Worm (Caenorhabditis elegans) whole organism, early embryonic: ENCODE data around the gene lin-8.

Experiments used
- B0310.2 ChIP-seq: sonication (generic microtip); optimal IDR thresholded peaks from 2 replicates; lab custom pipeline; 2016; ENCODE audit warnings: mild to moderate bottlenecking, missing genetic modification characterization, missing compliant biosample characterization
- F13C5.2 ChIP-seq: sonication (generic microtip); optimal IDR thresholded peaks from 2 replicates; lab custom pipeline; 2017; ENCODE audit warnings: mild to moderate bottlenecking, missing genetic modification characterization, inconsistent platforms, missing compliant biosample characterization
- ama-1 ChIP-seq: fragments of 150-350 bp; optimal IDR thresholded peaks from 2 replicates; lab custom pipeline; 2014
- ets-7 ChIP-seq: sonication (generic microtip); optimal IDR thresholded peaks from 2 replicates; lab custom pipeline; 2016; ENCODE audit warnings: missing genotype, missing genetic modification characterization, missing compliant biosample characterization
- hmbx-1 ChIP-seq: sonication (generic microtip); optimal IDR thresholded peaks from 2 replicates; lab custom pipeline; 2016; ENCODE audit warnings: mild to moderate bottlenecking, missing genetic modification characterization, missing compliant biosample characterization
- pes-1 ChIP-seq: fragments of 200-800 bp; sonication (Bioruptor generic); IDR thresholded peaks from 2 replicates; pipeline ENCODE4 v1.3.6; 2022; ENCODE audit warnings: missing genetic modification reagents, missing genetic modification characterization, missing compliant biosample characterization
- sea-1 ChIP-seq: fragments of 200-800 bp; sonication (Bioruptor generic); conservative IDR thresholded peaks from 2 replicates; pipeline ENCODE4 v1.3.6; 2022; ENCODE audit warnings: missing genetic modification characterization, missing compliant biosample characterization
- tra-4 ChIP-seq: sonication (generic microtip); optimal IDR thresholded peaks from 2 replicates; lab custom pipeline; 2017; ENCODE audit warnings: missing genetic modification characterization, missing compliant biosample characterization

DNA sequence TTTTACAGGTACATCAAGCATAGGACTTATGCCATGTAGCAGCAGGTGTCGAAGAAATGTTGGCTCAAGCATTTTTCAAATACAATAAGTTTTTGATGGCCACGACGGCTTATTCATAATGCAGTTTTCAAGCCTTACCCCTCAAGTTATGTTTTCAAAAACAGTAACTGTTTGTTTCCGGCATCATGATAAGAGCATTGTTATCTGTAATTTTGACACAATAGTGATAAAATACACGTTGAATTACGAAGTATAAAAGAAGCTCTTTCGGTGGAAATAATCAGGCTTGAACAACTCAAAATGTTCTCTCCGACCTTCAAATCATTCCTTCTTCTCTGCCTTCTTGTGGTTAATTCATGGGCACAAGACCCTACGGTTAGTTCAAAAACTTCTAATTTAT, 45.4 kb downstream of the lin-8 start, which contains the start of gene clec-121:
- TF ChIP-seq sea-1 (no peak), B0310.2 (no peak), tra-4 (tag; lab: Kevin White, UChicago) (no peak), ama-1 (lab: Kevin White, UChicago) (no peak), F13C5.2 (no peak), hmbx-1 (no peak), pes-1 (GFP tag; lab: Robert Waterston, UW) (no peak), ets-7 (tag; lab: Kevin White, UChicago) (no peak)
